Worm (Caenorhabditis elegans) whole organism, L4 larva: ENCODE data around the gene T19H12.12.

Experiments used
- D1046.2 ChIP-seq: fragments of 200-800 bp; sonication (Bioruptor generic); IDR thresholded peaks from 2 replicates; pipeline ENCODE4 v1.3.6; 2022; ENCODE audit warnings: missing genetic modification characterization, missing compliant biosample characterization
- F49E8.2 ChIP-seq: sonication (generic microtip); optimal IDR thresholded peaks from 2 replicates; lab custom pipeline; 2016; ENCODE audit warnings: missing compliant biosample characterization, mild to moderate bottlenecking, missing genetic modification characterization, borderline replicate concordance
- T20F7.1 ChIP-seq: fragments of 200-800 bp; sonication (Bioruptor generic); optimal IDR thresholded peaks from 2 replicates; lab custom pipeline; 2018; ENCODE audit warnings: mild to moderate bottlenecking, missing genetic modification characterization, missing compliant biosample characterization
- T26A8.4 ChIP-seq: fragments of 200-800 bp; sonication (Bioruptor generic); IDR thresholded peaks from 2 replicates; pipeline ENCODE4 v1.3.6; 2022; ENCODE audit warnings: missing genetic modification characterization, missing compliant biosample characterization
- Y105C5A.15 ChIP-seq: fragments of 200-800 bp; sonication (Bioruptor generic); IDR thresholded peaks from 2 replicates; pipeline ENCODE4 v1.3.6; 2022; ENCODE audit warnings: missing genetic modification characterization, missing compliant biosample characterization
- Y5F2A.4 ChIP-seq: fragments of 200-800 bp; sonication (Bioruptor generic); optimal IDR thresholded peaks from 2 replicates; lab custom pipeline; 2018; ENCODE audit warnings: mild to moderate bottlenecking, missing genetic modification characterization, missing compliant biosample characterization
- ZK546.5 ChIP-seq, 2 experiments: sonication (generic microtip); optimal IDR thresholded peaks; 2 replicates each; lab custom pipeline; 2017; ENCODE audit warnings: missing biosample characterization in 2 of 2, missing genetic modification characterization in 2 of 2
- aha-1 ChIP-seq: fragments of 150-350 bp; peaks from one replicate; lab custom pipeline; 2014; ENCODE audit warnings: missing biosample characterization, missing genetic modification characterization
- aly-2 ChIP-seq: sonication (generic microtip); optimal IDR thresholded peaks from 2 replicates; lab custom pipeline; 2018; ENCODE audit warnings: missing biosample characterization, missing genetic modification characterization
- ceh-20 ChIP-seq: fragments of 200-800 bp; sonication (Bioruptor generic); IDR thresholded peaks from 2 replicates; pipeline ENCODE4 v1.3.6; 2022; ENCODE audit warnings: missing genetic modification reagents, missing genetic modification characterization, missing compliant biosample characterization
- ceh-32 ChIP-seq: sonication (generic microtip); optimal IDR thresholded peaks from 2 replicates; lab custom pipeline; 2016; ENCODE audit warnings: mild to moderate bottlenecking, missing genetic modification characterization, missing compliant biosample characterization; ENCODE audit not compliant: poor library complexity
- ceh-44 ChIP-seq: fragments of 200-800 bp; sonication (Bioruptor generic); IDR thresholded peaks from 2 replicates; pipeline ENCODE4 v1.3.6; 2022; ENCODE audit warnings: missing genetic modification reagents, missing genetic modification characterization, missing compliant biosample characterization
- ceh-82 ChIP-seq: sonication (generic microtip); optimal IDR thresholded peaks from 2 replicates; lab custom pipeline; 2017; ENCODE audit warnings: missing biosample characterization, missing genetic modification characterization
- ces-1 ChIP-seq: fragments of 150-350 bp; sonication (generic microtip); optimal IDR thresholded peaks from 4 replicates; lab custom pipeline; 2014; ENCODE audit warnings: missing biosample characterization, missing genetic modification reagents, missing genetic modification characterization
- daf-12 ChIP-seq: fragments of 150-350 bp; optimal IDR thresholded peaks from 2 replicates; lab custom pipeline; 2014; ENCODE audit warnings: missing biosample characterization, missing genetic modification reagents, missing genetic modification characterization
- daf-16 ChIP-seq, 3 experiments: sonication (generic microtip); optimal IDR thresholded peaks; 2 replicates each; lab custom pipeline; 2016 to 2017; ENCODE audit warnings: missing genetic modification characterization in 3 of 3, missing genetic modification reagents in 3 of 3, mild to moderate bottlenecking in 2 of 3, missing compliant biosample characterization in 2 of 3, missing biosample characterization in 1 of 3, moderate library complexity in 1 of 3
- dmd-8 ChIP-seq: fragments of 200-800 bp; sonication (Bioruptor generic); IDR thresholded peaks from 2 replicates; pipeline ENCODE4 v1.3.6; 2022; ENCODE audit warnings: missing genetic modification characterization, missing compliant biosample characterization
- dmd-9 ChIP-seq: fragments of 200-800 bp; sonication (Bioruptor generic); IDR thresholded peaks from 2 replicates; pipeline ENCODE4 v1.3.6; 2022; ENCODE audit warnings: missing genetic modification reagents, missing genetic modification characterization, missing compliant biosample characterization
- dpl-1 ChIP-seq: fragments of 150-350 bp; optimal IDR thresholded peaks from 2 replicates; lab custom pipeline; 2014; ENCODE audit warnings: missing biosample characterization, missing genetic modification reagents, missing genetic modification characterization
- egl-27 ChIP-seq: sonication (generic microtip); optimal IDR thresholded peaks from 3 replicates; lab custom pipeline; 2017; ENCODE audit warnings: missing biosample characterization, missing genetic modification reagents, missing genetic modification characterization
- fos-1 ChIP-seq: fragments of 150-350 bp; optimal IDR thresholded peaks from 2 replicates; lab custom pipeline; 2014; ENCODE audit warnings: missing biosample characterization, missing genetic modification characterization
- hif-1 ChIP-seq, 2 experiments: sonication (generic microtip); optimal IDR thresholded peaks; 2 replicates each; lab custom pipeline; 2016 to 2017; ENCODE audit warnings: missing compliant biosample characterization in 2 of 2, missing genetic modification characterization in 2 of 2, missing genetic modification reagents in 2 of 2, missing genotype in 2 of 2, mild to moderate bottlenecking in 1 of 2
- hlh-11 ChIP-seq: fragments of 200-800 bp; sonication (Bioruptor generic); optimal IDR thresholded peaks from 2 replicates; lab custom pipeline; 2018; ENCODE audit warnings: mild to moderate bottlenecking, missing genetic modification characterization, missing compliant biosample characterization
- hmg-1.1 ChIP-seq: fragments of 200-800 bp; sonication (Bioruptor generic); IDR thresholded peaks from 2 replicates; pipeline ENCODE4 v1.3.6; 2022; ENCODE audit warnings: missing genetic modification reagents, missing genetic modification characterization, missing compliant biosample characterization
- lin-1 ChIP-seq: fragments of 200-800 bp; sonication (Bioruptor generic); IDR thresholded peaks from 2 replicates; pipeline ENCODE4 v1.3.6; 2022; ENCODE audit warnings: missing genetic modification reagents, missing genetic modification characterization, missing compliant biosample characterization
- lin-15B ChIP-seq: fragments of 150-350 bp; sonication (generic microtip); optimal IDR thresholded peaks from 3 replicates; lab custom pipeline; 2014; ENCODE audit warnings: missing biosample characterization, missing genetic modification characterization
- lin-38 ChIP-seq: fragments of 200-800 bp; sonication (Bioruptor generic); IDR thresholded peaks from 2 replicates; pipeline ENCODE4 v1.3.6; 2022; ENCODE audit warnings: missing genetic modification reagents, missing genetic modification characterization, missing compliant biosample characterization
- madf-5 ChIP-seq, 2 experiments: fragments of 200-800 bp; sonication (Bioruptor generic); IDR thresholded peaks; 2 replicates each; pipeline ENCODE4 v1.3.6; 2022; ENCODE audit warnings: missing compliant biosample characterization in 2 of 2, missing genetic modification characterization in 2 of 2
- mep-1 ChIP-seq: fragments of 150-350 bp; sonication (generic microtip); optimal IDR thresholded peaks from 3 replicates; lab custom pipeline; 2014; ENCODE audit warnings: missing biosample characterization, missing genetic modification characterization
- nhr-102 ChIP-seq: sonication (generic microtip); optimal IDR thresholded peaks from 2 replicates; lab custom pipeline; 2016; ENCODE audit warnings: mild to moderate bottlenecking, missing genetic modification characterization, moderate library complexity, missing compliant biosample characterization
- nhr-111 ChIP-seq: fragments of 200-800 bp; sonication (Bioruptor generic); optimal IDR thresholded peaks from 2 replicates; lab custom pipeline; 2018; ENCODE audit warnings: mild to moderate bottlenecking, missing genetic modification characterization, missing compliant biosample characterization
- nhr-28 ChIP-seq: fragments of 150-350 bp; optimal IDR thresholded peaks from 2 replicates; lab custom pipeline; 2014; ENCODE audit warnings: missing biosample characterization, missing genetic modification characterization
- nhr-41 ChIP-seq: fragments of 200-800 bp; sonication (Bioruptor generic); IDR thresholded peaks from 2 replicates; pipeline ENCODE4 v1.3.6; 2022; ENCODE audit warnings: missing genetic modification reagents, missing genetic modification characterization, missing compliant biosample characterization
- nhr-42 ChIP-seq: fragments of 200-800 bp; sonication (Bioruptor generic); IDR thresholded peaks from 2 replicates; pipeline ENCODE4 v1.3.6; 2022; ENCODE audit warnings: missing genetic modification characterization, missing compliant biosample characterization
- nhr-48 ChIP-seq: sonication (generic microtip); optimal IDR thresholded peaks from 2 replicates; lab custom pipeline; 2016; ENCODE audit warnings: mild to moderate bottlenecking, missing genetic modification characterization, missing compliant biosample characterization
- nhr-76 ChIP-seq: fragments of 150-350 bp; optimal IDR thresholded peaks from 2 replicates; lab custom pipeline; 2014; ENCODE audit warnings: missing biosample characterization, missing genetic modification characterization
- php-3 ChIP-seq: fragments of 200-800 bp; sonication (Bioruptor generic); IDR thresholded peaks from 2 replicates; pipeline ENCODE4 v1.3.6; 2022; ENCODE audit warnings: missing genetic modification reagents, missing genetic modification characterization, missing compliant biosample characterization
- pqm-1 ChIP-seq: sonication (generic microtip); optimal IDR thresholded peaks from 2 replicates; lab custom pipeline; 2017; ENCODE audit warnings: missing biosample characterization, missing genetic modification characterization
- snpc-1.2 ChIP-seq: fragments of 200-800 bp; sonication (Bioruptor generic); IDR thresholded peaks from 2 replicates; pipeline ENCODE4 v1.3.6; 2022; ENCODE audit warnings: missing genetic modification reagents, missing genetic modification characterization, missing compliant biosample characterization
- snpc-4 ChIP-seq: fragments of 150-350 bp; optimal IDR thresholded peaks from 2 replicates; lab custom pipeline; 2014; ENCODE audit warnings: missing biosample characterization, missing genetic modification characterization
- spr-3 ChIP-seq: fragments of 200-800 bp; sonication (Bioruptor generic); optimal IDR thresholded peaks from 2 replicates; lab custom pipeline; 2018; ENCODE audit warnings: mild to moderate bottlenecking, missing genetic modification characterization, missing compliant biosample characterization
- tag-97 ChIP-seq: fragments of 200-800 bp; sonication (Bioruptor generic); IDR thresholded peaks from 2 replicates; pipeline ENCODE4 v1.3.6; 2022; ENCODE audit warnings: missing genetic modification characterization, missing compliant biosample characterization
- zag-1 ChIP-seq: fragments of 150-350 bp; optimal IDR thresholded peaks from 2 replicates; lab custom pipeline; 2014; ENCODE audit warnings: missing biosample characterization, missing genetic modification characterization
- zip-2 ChIP-seq: fragments of 150-350 bp; optimal IDR thresholded peaks from 2 replicates; lab custom pipeline; 2014; ENCODE audit warnings: missing biosample characterization, missing genetic modification characterization

Gene T19H12.12

ce11 chrV:4884490-4884889 is at the start of gene T19H12.12:
Gene T19H12.12 (plus strand): TSS chrV:4884790.
- no peak for TF ChIP-seq tag-97 (GFP tag; lab: Robert Waterston, UW)
- TF ChIP-seq snpc-4 (tag; lab: Kevin White, UChicago), result no peak
- TF ChIP-seq egl-27 (tag; lab: Kevin White, UChicago), result no peak
- TF ChIP-seq aha-1, result no peak
- TF ChIP-seq hmg-1.1 (GFP tag; lab: Robert Waterston, UW), result no peak
- TF ChIP-seq ces-1 (GFP tag; lab: Kevin White, UChicago), result no peak
- TF ChIP-seq ceh-44 (GFP tag; lab: Robert Waterston, UW), result no peak
- no peak for TF ChIP-seq ceh-82
- no peak for TF ChIP-seq mep-1 (tag; lab: Kevin White, UChicago)
- no peak for TF ChIP-seq hlh-11 (tag; lab: Kevin White, UChicago)
- TF ChIP-seq zag-1 (tag; lab: Kevin White, UChicago), result no peak
- TF ChIP-seq Y5F2A.4 (GFP tag; lab: Kevin White, UChicago), result no peak
- TF ChIP-seq Y105C5A.15 (GFP tag; lab: Robert Waterston, UW), result no peak
- TF ChIP-seq aly-2 (tag; lab: Kevin White, UChicago), result no peak
- no peak for TF ChIP-seq dmd-9
- no peak for TF ChIP-seq zip-2
- TF ChIP-seq nhr-76 (tag; lab: Kevin White, UChicago), result no peak
- TF ChIP-seq daf-12, result no peak
- TF ChIP-seq ZK546.5 (tag; optimal IDR thresholded peaks at IDR 0.05; lab: Kevin White, UChicago), result no peak
- no peak for TF ChIP-seq T26A8.4 (GFP tag; lab: Robert Waterston, UW)

ce11 chrV:4839913-4840312 is 44.7 kb upstream of the T19H12.12 start, which contains the start of gene nas-9:
Gene nas-9 (minus strand): TSS chrV:4840013.
- TF ChIP-seq nhr-28 (tag; lab: Kevin White, UChicago), result peak; percentile 4
- TF ChIP-seq nhr-48 (tag; lab: Kevin White, UChicago), result no peak
- no peak for TF ChIP-seq Y105C5A.15 (GFP tag; lab: Robert Waterston, UW)

ce11 chrV:4841179-4841578 is 43.4 kb upstream of the T19H12.12 start, which contains the start of gene cwp-1:
Gene cwp-1 (minus strand): TSS chrV:4841279.
- no peak for TF ChIP-seq spr-3
- TF ChIP-seq, all 104 proteins: peak for 0

- TF ChIP-seq daf-16 (GFP tag; optimal IDR thresholded peaks at IDR 0.05; lab: Kevin White, UChicago), result no peak
- no peak for TF ChIP-seq daf-16 (tag; optimal IDR thresholded peaks at IDR 0.05; lab: Kevin White, UChicago)
- no peak for TF ChIP-seq fos-1
- TF ChIP-seq madf-5 (GFP tag; IDR thresholded peaks at IDR 0.05; lab: Robert Waterston, UW), result no peak
- TF ChIP-seq snpc-1.2 (GFP tag; lab: Robert Waterston, UW), result no peak
- TF ChIP-seq daf-12, result no peak
- no peak for TF ChIP-seq dmd-8 (GFP tag; lab: Robert Waterston, UW)
- TF ChIP-seq F49E8.2 (tag; lab: Kevin White, UChicago), result no peak
- TF ChIP-seq pqm-1 (tag; lab: Kevin White, UChicago), result no peak
- TF ChIP-seq nhr-102 (tag; lab: Kevin White, UChicago), result no peak
- TF ChIP-seq egl-27 (tag; lab: Kevin White, UChicago), result no peak
- TF ChIP-seq nhr-41 (GFP tag; lab: Robert Waterston, UW), result no peak
- TF ChIP-seq D1046.2 (GFP tag; lab: Robert Waterston, UW), result no peak
- no peak for TF ChIP-seq zip-2
- TF ChIP-seq T20F7.1, result no peak
- TF ChIP-seq lin-1 (GFP tag; lab: Robert Waterston, UW), result no peak
Measured at ce11 chrV:4842544-4842943, 42.0 kb upstream of the T19H12.12 start, which contains the start of the genes cwp-2 and cwp-3. Gene cwp-2 (minus strand): TSS chrV:4842644. Gene cwp-3 (plus strand): TSS chrV:4842836.

- TF ChIP-seq dpl-1 (GFP tag; lab: Kevin White, UChicago) (no peak), lin-38 (GFP tag; lab: Robert Waterston, UW) (no peak), hif-1 (tag; optimal IDR thresholded peaks at IDR 0.05; lab: Kevin White, UChicago) (peak in 1 of 2 experiments; percentile 6), nhr-28 (tag; lab: Kevin White, UChicago) (peak; percentile 85), ceh-32 (no peak), lin-15B (tag; lab: Kevin White, UChicago) (no peak), snpc-4 (tag; lab: Kevin White, UChicago) (no peak), nhr-111 (no peak), nhr-102 (tag; lab: Kevin White, UChicago) (peak; percentile 86), php-3 (GFP tag; lab: Robert Waterston, UW) (no peak), hlh-11 (tag; lab: Kevin White, UChicago) (peak; percentile 72), T20F7.1 (no peak), ceh-20 (GFP tag; lab: Robert Waterston, UW) (no peak), pqm-1 (tag; lab: Kevin White, UChicago) (peak; percentile 3), nhr-42 (GFP tag; lab: Robert Waterston, UW) (no peak), tag-97 (GFP tag; lab: Robert Waterston, UW) (no peak)
Measured at ce11 chrV:4844591-4844990, 40.0 kb upstream of the T19H12.12 start, which contains the start of gene abhd-5.2. Gene abhd-5.2 (plus strand): TSS chrV:4844685.
